Fruit fly (Drosophila melanogaster): ENCODE results near the gene CG9813.
A peak's percentile ranks its signal among the peaks of the same experiment; 100 is the strongest.

CG9813 gene

dm6 chr3R:13397535-13397934, 18.0 kb upstream of the CG9813 start, which contains the start of gene CG14377:
Gene CG14377, plus strand, starts transcription at chr3R:13397835.
- no peak for TF ChIP-seq CG7839 (tag; optimal IDR thresholded peaks at IDR 0.05)
- 0 out of 2 replicates have a peak, but pooled peaks have one; percentile 19 for TF ChIP-seq Dref (GFP tag; IDR thresholded peaks at IDR 0.05)
- TF ChIP-seq Atf-2 (GFP tag; optimal IDR thresholded peaks at IDR 0.05), result no peak

- TF ChIP-seq Ets65A (GFP tag) (peak; percentile 81), CG12391 (tag; optimal IDR thresholded peaks at IDR 0.05) (no peak)
These were observed 17.5 kb upstream of the CG9813 start, which contains the start of gene CG14374 for dm6 chr3R:13397040-13397439. Gene CG14374, minus strand, starts transcription at chr3R:13397140.

- TF ChIP-seq insv (GFP tag; optimal IDR thresholded peaks at IDR 0.05) (no peak), CG12071 (GFP tag; optimal IDR thresholded peaks at IDR 0.05) (no peak), CG9215 (GFP tag; IDR thresholded peaks at IDR 0.05) (no peak), Kr (GFP tag; optimal IDR thresholded peaks at IDR 0.05) (no peak), Dfd (GFP tag; optimal IDR thresholded peaks at IDR 0.05) (peak in 1 of 2 experiments; percentile 14), CG16813 (GFP tag; IDR thresholded peaks at IDR 0.05; ENCODE audit: partially characterized antibody) (no peak), Doc3 (GFP tag; IDR thresholded peaks at IDR 0.05; ENCODE audit: partially characterized antibody) (no peak), Nf-YB (GFP tag; optimal IDR thresholded peaks at IDR 0.05) (peak; percentile 81), CG14441 (GFP tag; IDR thresholded peaks at IDR 0.05) (no peak), CG4424 (GFP tag; optimal IDR thresholded peaks at IDR 0.05) (no peak), lab (GFP tag; optimal IDR thresholded peaks at IDR 0.05) (no peak), CG5953 (GFP tag; IDR thresholded peaks at IDR 0.05) (no peak), pros (GFP tag; optimal IDR thresholded peaks at IDR 0.05) (no peak), prd (optimal IDR thresholded peaks at IDR 0.05) (no peak), prd (GFP tag; IDR thresholded peaks at IDR 0.05) (0 out of 3 replicates have a peak, but pooled peaks have one; percentile 14), CG10366 (GFP tag; IDR thresholded peaks at IDR 0.05) (no peak), Mes4 (GFP tag; optimal IDR thresholded peaks at IDR 0.05) (no peak), CG11696 (GFP tag; IDR thresholded peaks at IDR 0.05) (no peak), Nf-YC (tag; optimal IDR thresholded peaks at IDR 0.05) (peak; percentile 90), pzg (GFP tag; optimal IDR thresholded peaks at IDR 0.05) (no peak), CG8388 (GFP tag; optimal IDR thresholded peaks at IDR 0.05) (no peak), Deaf1 (tag; optimal IDR thresholded peaks at IDR 0.05) (peak; percentile 84), CG8924 (tag; optimal IDR thresholded peaks at IDR 0.05) (no peak), unpg (GFP tag; optimal IDR thresholded peaks at IDR 0.05) (no peak), cg (GFP tag; optimal IDR thresholded peaks at IDR 0.05) (peak; percentile 27), CG11247 (GFP tag; IDR thresholded peaks at IDR 0.05) (peak; percentile 7; the same call in 1 of the 2 replicates), CG10267 (tag; optimal IDR thresholded peaks at IDR 0.05) (no peak), CG8478 (optimal IDR thresholded peaks at IDR 0.05) (peak; percentile 36), dati (GFP tag; IDR thresholded peaks at IDR 0.05) (no peak), Lpt (GFP tag; optimal IDR thresholded peaks at IDR 0.05) (no peak), CG6689 (GFP tag; IDR thresholded peaks at IDR 0.05) (0 out of 2 replicates have a peak, but pooled peaks have one; percentile 7), CG16779 (GFP tag; IDR thresholded peaks at IDR 0.05) (no peak), sr (GFP tag; IDR thresholded peaks at IDR 0.05) (0 out of 3 replicates have a peak, but pooled peaks have one; percentile 21), CG13287 (GFP tag; IDR thresholded peaks at IDR 0.05; ENCODE audit: partially characterized antibody) (no peak)
These were observed 15.6 kb upstream of the CG9813 start, which contains the start of gene CCHa2 for dm6 chr3R:13395133-13395532. Gene CCHa2, minus strand, starts transcription at chr3R:13395197.
